Worm (Caenorhabditis elegans) whole organism, L3 larva: ENCODE results near the gene F08G12.3.

Experiments
- R02D3.7 ChIP-seq: fragments of 150-350 bp; optimal IDR thresholded peaks from 2 replicates; lab custom pipeline; 2014; ENCODE audit warnings: missing biosample characterization, missing genetic modification characterization
- ZK546.5 ChIP-seq: sonication (generic microtip); optimal IDR thresholded peaks from 2 replicates; lab custom pipeline; 2017; ENCODE audit warnings: missing biosample characterization, missing genetic modification characterization
- aly-2 ChIP-seq: fragments of 150-350 bp; optimal IDR thresholded peaks from 2 replicates; lab custom pipeline; 2014; ENCODE audit warnings: missing biosample characterization, missing genetic modification characterization
- ama-1 ChIP-seq: fragments of 150-350 bp; optimal IDR thresholded peaks from 2 replicates; lab custom pipeline; 2018
- ceh-16 ChIP-seq: sonication (generic microtip); optimal IDR thresholded peaks from 2 replicates; lab custom pipeline; 2017; ENCODE audit warnings: missing biosample characterization, missing genetic modification characterization
- ceh-28 ChIP-seq: fragments of 150-350 bp; optimal IDR thresholded peaks from 2 replicates; lab custom pipeline; 2014; ENCODE audit warnings: missing biosample characterization, missing genetic modification reagents, missing genetic modification characterization
- ceh-82 ChIP-seq: fragments of 150-350 bp; optimal IDR thresholded peaks from 2 replicates; lab custom pipeline; 2014; ENCODE audit warnings: missing biosample characterization, missing genetic modification characterization
- ceh-9 ChIP-seq: sonication (generic microtip); optimal IDR thresholded peaks from 2 replicates; lab custom pipeline; 2018; ENCODE audit warnings: missing biosample characterization, missing genetic modification characterization
- daf-12 ChIP-seq: fragments of 150-350 bp; optimal IDR thresholded peaks from 2 replicates; lab custom pipeline; 2014; ENCODE audit warnings: missing biosample characterization, missing genetic modification reagents, missing genetic modification characterization
- egl-27 ChIP-seq: sonication (generic microtip); optimal IDR thresholded peaks from 4 replicates; lab custom pipeline; 2017; ENCODE audit warnings: missing biosample characterization, missing genetic modification reagents, missing genetic modification characterization
- egl-5 ChIP-seq: fragments of 150-350 bp; optimal IDR thresholded peaks from 2 replicates; lab custom pipeline; 2017; ENCODE audit warnings: missing biosample characterization, missing genetic modification reagents, missing genetic modification characterization, inconsistent platforms
- elt-1 ChIP-seq: fragments of 150-350 bp; optimal IDR thresholded peaks from 2 replicates; lab custom pipeline; 2014; ENCODE audit warnings: missing biosample characterization, missing genetic modification characterization
- elt-2 ChIP-seq: sonication (generic microtip); optimal IDR thresholded peaks from 2 replicates; lab custom pipeline; 2016; ENCODE audit warnings: missing genetic modification reagents, mild to moderate bottlenecking, missing genetic modification characterization, missing compliant biosample characterization
- elt-3 ChIP-seq, 3 experiments: fragments of 150-350 bp in 1 of 3; sonication (generic microtip) in 2 of 3; optimal IDR thresholded peaks; 2 replicates in 2 of 3; 4 replicates in 1 of 3; lab custom pipeline; 2014 to 2017; ENCODE audit warnings: missing biosample characterization in 3 of 3, missing genetic modification characterization in 3 of 3
- eor-1 ChIP-seq, 2 experiments: fragments of 150-350 bp; optimal IDR thresholded peaks; 2 replicates each; lab custom pipeline; 2014 to 2018; ENCODE audit warnings: missing biosample characterization in 2 of 2, missing genetic modification characterization in 2 of 2
- fkh-10 ChIP-seq: sonication (generic microtip); optimal IDR thresholded peaks from 2 replicates; lab custom pipeline; 2017; ENCODE audit warnings: missing biosample characterization, missing genetic modification reagents, missing genetic modification characterization
- fkh-2 ChIP-seq: fragments of 150-350 bp; optimal IDR thresholded peaks from 2 replicates; lab custom pipeline; 2014; ENCODE audit warnings: missing biosample characterization, missing genetic modification reagents, missing genetic modification characterization
- fos-1 ChIP-seq: fragments of 150-350 bp; optimal IDR thresholded peaks from 2 replicates; lab custom pipeline; 2014; ENCODE audit warnings: missing biosample characterization, missing genetic modification characterization
- hmg-11 ChIP-seq: sonication (generic microtip); optimal IDR thresholded peaks from 2 replicates; lab custom pipeline; 2016; ENCODE audit warnings: missing genetic modification characterization, missing compliant biosample characterization
- jun-1 ChIP-seq: fragments of 150-350 bp; optimal IDR thresholded peaks from 2 replicates; lab custom pipeline; 2014; ENCODE audit warnings: missing biosample characterization, missing genetic modification reagents, missing genetic modification characterization
- lin-15B ChIP-seq: fragments of 150-350 bp; optimal IDR thresholded peaks from 2 replicates; lab custom pipeline; 2014; ENCODE audit warnings: missing biosample characterization, missing genetic modification characterization
- lin-39 ChIP-seq: fragments of 150-350 bp; optimal IDR thresholded peaks from 2 replicates; lab custom pipeline; 2018; ENCODE audit warnings: missing biosample characterization, missing genetic modification reagents, missing genetic modification characterization
- lsy-12 ChIP-seq: sonication (generic microtip); optimal IDR thresholded peaks from 2 replicates; lab custom pipeline; 2016; ENCODE audit warnings: mild to moderate bottlenecking, missing genetic modification characterization, missing compliant biosample characterization
- mdl-1 ChIP-seq: fragments of 150-350 bp; optimal IDR thresholded peaks from 2 replicates; lab custom pipeline; 2014; ENCODE audit warnings: missing biosample characterization, missing genetic modification characterization
- mml-1 ChIP-seq: fragments of 150-350 bp; sonication (generic microtip); optimal IDR thresholded peaks from 3 replicates; lab custom pipeline; 2014; ENCODE audit warnings: missing biosample characterization, missing genetic modification characterization
- nfya-1 ChIP-seq: sonication (generic microtip); optimal IDR thresholded peaks from 2 replicates; lab custom pipeline; 2017; ENCODE audit warnings: missing genetic modification characterization, mild to moderate bottlenecking, missing compliant biosample characterization, antibody characterized with exemption, moderate library complexity; ENCODE audit not compliant: insufficient read depth
- nhr-11 ChIP-seq: fragments of 150-350 bp; optimal IDR thresholded peaks from 2 replicates; lab custom pipeline; 2014; ENCODE audit warnings: missing biosample characterization, missing genetic modification characterization
- nhr-12 ChIP-seq: fragments of 150-350 bp; optimal IDR thresholded peaks from 2 replicates; lab custom pipeline; 2014; ENCODE audit warnings: missing biosample characterization, missing genetic modification characterization
- nhr-23 ChIP-seq: fragments of 150-350 bp; optimal IDR thresholded peaks from 2 replicates; lab custom pipeline; 2014; ENCODE audit warnings: missing biosample characterization, missing genetic modification reagents, missing genetic modification characterization
- nhr-237 ChIP-seq: fragments of 150-350 bp; optimal IDR thresholded peaks from 2 replicates; lab custom pipeline; 2014; ENCODE audit warnings: missing biosample characterization, missing genetic modification characterization
- nhr-25 ChIP-seq: sonication (generic microtip); optimal IDR thresholded peaks from 2 replicates; lab custom pipeline; 2017; ENCODE audit warnings: missing biosample characterization, missing genetic modification characterization
- nhr-28 ChIP-seq: fragments of 150-350 bp; optimal IDR thresholded peaks from 2 replicates; lab custom pipeline; 2014; ENCODE audit warnings: missing biosample characterization, missing genetic modification characterization
- nhr-43 ChIP-seq: sonication (generic microtip); optimal IDR thresholded peaks from 2 replicates; lab custom pipeline; 2016; ENCODE audit warnings: mild to moderate bottlenecking, missing genetic modification characterization, missing compliant biosample characterization; ENCODE audit not compliant: poor library complexity, severe bottlenecking
- nhr-67 ChIP-seq: fragments of 150-350 bp; optimal IDR thresholded peaks from 2 replicates; lab custom pipeline; 2014; ENCODE audit warnings: missing biosample characterization, missing genetic modification characterization
- nhr-76 ChIP-seq: fragments of 150-350 bp; sonication (generic microtip); optimal IDR thresholded peaks from 5 replicates; lab custom pipeline; 2014; ENCODE audit warnings: missing biosample characterization, missing genetic modification characterization
- nhr-77 ChIP-seq: fragments of 150-350 bp; optimal IDR thresholded peaks from 2 replicates; lab custom pipeline; 2014; ENCODE audit warnings: missing biosample characterization, missing genetic modification characterization
- pha-4 ChIP-seq: fragments of 150-350 bp; optimal IDR thresholded peaks from 2 replicates; lab custom pipeline; 2014; ENCODE audit warnings: missing biosample characterization, missing genetic modification reagents, missing genetic modification characterization
- pqm-1 ChIP-seq: fragments of 150-350 bp; optimal IDR thresholded peaks from 2 replicates; lab custom pipeline; 2017; ENCODE audit warnings: missing biosample characterization, missing genetic modification characterization, inconsistent platforms
- sea-2 ChIP-seq: fragments of 150-350 bp; sonication (generic microtip); optimal IDR thresholded peaks from 4 replicates; lab custom pipeline; 2014; ENCODE audit warnings: missing biosample characterization, missing genetic modification reagents, missing genetic modification characterization
- skn-1 ChIP-seq: fragments of 150-350 bp; optimal IDR thresholded peaks from 2 replicates; lab custom pipeline; 2014; ENCODE audit warnings: missing biosample characterization, missing genetic modification characterization
- snpc-4 ChIP-seq: fragments of 150-350 bp; optimal IDR thresholded peaks from 2 replicates; lab custom pipeline; 2014; ENCODE audit warnings: missing biosample characterization, missing genetic modification characterization
- tbx-2 ChIP-seq: sonication (generic microtip); optimal IDR thresholded peaks from 2 replicates; lab custom pipeline; 2016; ENCODE audit warnings: mild to moderate bottlenecking, missing genetic modification characterization, missing compliant biosample characterization
- unc-39 ChIP-seq: sonication (generic microtip); optimal IDR thresholded peaks from 4 replicates; lab custom pipeline; 2017; ENCODE audit warnings: missing biosample characterization, missing genetic modification characterization
- unc-62 ChIP-seq: fragments of 150-350 bp; sonication (generic microtip); optimal IDR thresholded peaks from 4 replicates; lab custom pipeline; 2014; ENCODE audit warnings: missing biosample characterization, missing genetic modification reagents, missing genetic modification characterization
- zag-1 ChIP-seq: fragments of 150-350 bp; optimal IDR thresholded peaks from 2 replicates; lab custom pipeline; 2014; ENCODE audit warnings: missing biosample characterization, missing genetic modification characterization
- ztf-11 ChIP-seq: fragments of 150-350 bp; optimal IDR thresholded peaks from 2 replicates; lab custom pipeline; 2014; ENCODE audit warnings: missing biosample characterization, missing genetic modification characterization
- ztf-4 ChIP-seq: fragments of 150-350 bp; optimal IDR thresholded peaks from 2 replicates; lab custom pipeline; 2014; ENCODE audit warnings: missing biosample characterization, missing genetic modification characterization

Gene F08G12.3

DNA sequence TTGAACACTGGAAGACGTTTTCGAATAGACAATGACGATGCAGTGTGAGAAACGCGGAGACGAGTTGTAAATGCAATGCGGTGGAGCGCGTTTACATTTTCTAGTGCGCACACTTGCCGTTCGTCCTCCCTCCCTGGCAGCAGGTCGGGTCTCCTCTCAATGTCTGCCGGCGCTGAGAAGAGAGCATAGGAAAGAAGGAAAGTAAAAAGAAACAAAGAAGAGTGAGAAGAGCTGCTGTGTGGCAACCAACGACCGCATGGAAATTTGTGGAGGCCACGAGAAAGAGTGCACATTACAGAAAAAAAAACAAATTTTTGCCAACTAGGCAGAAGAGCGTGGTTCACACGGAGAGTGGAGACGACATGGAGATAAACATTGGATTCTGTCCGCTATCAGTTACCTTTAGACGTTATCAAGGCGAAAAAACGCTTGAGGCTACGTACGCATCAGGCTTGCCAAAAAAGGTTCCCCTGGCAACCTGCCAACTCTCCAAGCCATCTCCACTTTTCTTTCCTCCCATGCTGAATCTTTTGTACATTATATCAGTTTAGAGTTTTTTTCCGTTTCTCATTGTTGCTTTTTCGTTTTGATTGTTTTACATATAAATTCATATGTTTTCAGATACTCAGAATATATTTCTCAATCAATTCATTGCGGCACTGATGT lies at the start of gene F08G12.3, which contains the start of gene snrp-40.1:
TSS of gene F08G12.3 (plus strand) at position 616 of the 666 bp plus-strand sequence.
TSS of gene snrp-40.1 (minus strand) at position 143 of the 666 bp plus-strand sequence.
- TF ChIP-seq nhr-25 (tag; lab: Kevin White, UChicago): peak; percentile 89
- TF ChIP-seq sea-2 (GFP tag; lab: Kevin White, UChicago): no peak
- no peak for TF ChIP-seq nhr-28
- TF ChIP-seq nfya-1 (tag; lab: Kevin White, UChicago): peak; percentile 87
- peak; percentile 57 for TF ChIP-seq tbx-2 (tag; lab: Kevin White, UChicago)
- peak; percentile 34 for TF ChIP-seq lsy-12 (tag; lab: Kevin White, UChicago)
- peak; percentile 91 for TF ChIP-seq hmg-11 (tag; lab: Kevin White, UChicago)
- TF ChIP-seq ZK546.5: no peak
- peak; percentile 93 for TF ChIP-seq pha-4
- no peak for TF ChIP-seq nhr-67 (tag; lab: Kevin White, UChicago)
- no peak for TF ChIP-seq unc-39 (tag; lab: Kevin White, UChicago)
- no peak for TF ChIP-seq fos-1 (tag; lab: Kevin White, UChicago)
- TF ChIP-seq nhr-43 (tag; lab: Kevin White, UChicago): peak; percentile 40
- peak; percentile 77 for TF ChIP-seq lin-15B
- peak; percentile 71 for TF ChIP-seq pqm-1 (tag; lab: Kevin White, UChicago)
- peak; percentile 72 for TF ChIP-seq egl-5 (tag; lab: Kevin White, UChicago)
- no peak for TF ChIP-seq daf-12
- peak; percentile 28 for TF ChIP-seq ceh-28 (tag; lab: Kevin White, UChicago)
- no peak for TF ChIP-seq nhr-76 (tag; lab: Kevin White, UChicago)
- TF ChIP-seq zag-1 (tag; lab: Kevin White, UChicago): no peak
- peak; percentile 89 for TF ChIP-seq snpc-4 (tag; lab: Kevin White, UChicago)
- peak; percentile 36 for TF ChIP-seq elt-1 (tag; lab: Kevin White, UChicago)
- TF ChIP-seq nhr-23 (tag; lab: Kevin White, UChicago): peak; percentile 68
- no peak for TF ChIP-seq ama-1 (lab: Kevin White, UChicago)
- TF ChIP-seq unc-62 (GFP tag; lab: Kevin White, UChicago): no peak
- no peak for TF ChIP-seq ztf-4 (tag; lab: Kevin White, UChicago)
- no peak for TF ChIP-seq mml-1 (tag; lab: Kevin White, UChicago)
- TF ChIP-seq elt-2 (tag; lab: Kevin White, UChicago): peak; percentile 81
- no peak for TF ChIP-seq ceh-16 (tag; lab: Kevin White, UChicago)
- TF ChIP-seq fkh-10 (GFP tag; lab: Kevin White, UChicago): peak; percentile 12
- TF ChIP-seq ceh-9 (tag; lab: Kevin White, UChicago): no peak
- no peak for TF ChIP-seq fkh-2 (tag; lab: Kevin White, UChicago)
- TF ChIP-seq mdl-1 (tag; lab: Kevin White, UChicago): peak; percentile 36
- TF ChIP-seq aly-2 (tag; lab: Kevin White, UChicago): no peak
- TF ChIP-seq egl-27: no peak
- no peak for TF ChIP-seq nhr-11
- TF ChIP-seq nhr-12: no peak
- no peak for TF ChIP-seq R02D3.7 (tag; lab: Kevin White, UChicago)
- no peak for TF ChIP-seq nhr-237 (tag; lab: Kevin White, UChicago)
- no peak for TF ChIP-seq ztf-11 (tag; lab: Kevin White, UChicago)
- no peak for TF ChIP-seq ceh-82 (tag; lab: Kevin White, UChicago)
- TF ChIP-seq lin-39 (tag; lab: Kevin White, UChicago): peak; percentile 89
- TF ChIP-seq eor-1 (tag; optimal IDR thresholded peaks at IDR 0.05; lab: Kevin White, UChicago): no peak
- peak; percentile 72 for TF ChIP-seq jun-1
- TF ChIP-seq nhr-77 (tag; lab: Kevin White, UChicago): no peak
- TF ChIP-seq skn-1 (tag; lab: Kevin White, UChicago): peak; percentile 45
- TF ChIP-seq elt-3 (tag; optimal IDR thresholded peaks at IDR 0.05; lab: Kevin White, UChicago): peak in 1 of 3 experiments; percentile 7
- TF ChIP-seq, all 47 proteins: peak for 21
